Worm (Caenorhabditis elegans) whole organism, mixed stage, embryonic: ENCODE results near the gene T05B9.2.

Experiments
- M03D4.4 ChIP-seq: sonication (generic microtip); optimal IDR thresholded peaks from 2 replicates; lab custom pipeline; 2017; ENCODE audit warnings: mild to moderate bottlenecking, missing genetic modification characterization, missing compliant biosample characterization
- bed-3 ChIP-seq: fragments of 200-800 bp; sonication (Bioruptor generic); optimal IDR thresholded peaks from 3 replicates; lab custom pipeline; 2018; ENCODE audit warnings: mild to moderate bottlenecking, missing genetic modification characterization, moderate library complexity, missing compliant biosample characterization
- blmp-1 ChIP-seq: fragments of 150-350 bp; optimal IDR thresholded peaks from 2 replicates; lab custom pipeline; 2014; ENCODE audit warnings: missing biosample characterization, missing genetic modification characterization
- ceh-39 ChIP-seq: fragments of 150-350 bp; optimal IDR thresholded peaks from 2 replicates; lab custom pipeline; 2014; ENCODE audit warnings: missing biosample characterization, missing genetic modification characterization
- ceh-43 ChIP-seq: fragments of 200-800 bp; sonication (Bioruptor generic); optimal IDR thresholded peaks from 2 replicates; lab custom pipeline; 2018; ENCODE audit warnings: mild to moderate bottlenecking, missing genetic modification characterization, moderate library complexity, missing compliant biosample characterization
- ceh-83 ChIP-seq: fragments of 200-800 bp; sonication (Bioruptor generic); optimal IDR thresholded peaks from 2 replicates; lab custom pipeline; 2018; ENCODE audit warnings: mild to moderate bottlenecking, missing genetic modification characterization, missing compliant biosample characterization
- ces-1 ChIP-seq: fragments of 150-350 bp; optimal IDR thresholded peaks from 2 replicates; lab custom pipeline; 2014; ENCODE audit warnings: missing biosample characterization, missing genetic modification reagents, missing genetic modification characterization
- drap-1 ChIP-seq: fragments of 200-800 bp; sonication (Bioruptor generic); optimal IDR thresholded peaks from 3 replicates; lab custom pipeline; 2018; ENCODE audit warnings: mild to moderate bottlenecking, missing genetic modification characterization, missing compliant biosample characterization
- elt-1 ChIP-seq: sonication (generic microtip); optimal IDR thresholded peaks from 2 replicates; lab custom pipeline; 2017; ENCODE audit warnings: missing genetic modification characterization, mild to moderate bottlenecking, missing compliant biosample characterization, antibody characterized with exemption, moderate library complexity, borderline replicate concordance; ENCODE audit not compliant: insufficient read depth
- flh-1 ChIP-seq: fragments of 200-800 bp; sonication (Bioruptor generic); optimal IDR thresholded peaks from 2 replicates; lab custom pipeline; 2018; ENCODE audit warnings: mild to moderate bottlenecking, missing genetic modification characterization, moderate library complexity, missing compliant biosample characterization
- ham-2 ChIP-seq: fragments of 200-800 bp; sonication (Bioruptor generic); optimal IDR thresholded peaks from 2 replicates; lab custom pipeline; 2018; ENCODE audit warnings: mild to moderate bottlenecking, missing genetic modification characterization, missing compliant biosample characterization
- hlh-1 ChIP-seq: fragments of 150-350 bp; optimal IDR thresholded peaks from 2 replicates; lab custom pipeline; 2014; ENCODE audit warnings: missing biosample characterization, missing genetic modification reagents, missing genetic modification characterization
- lin-13 ChIP-seq: fragments of 150-350 bp; optimal IDR thresholded peaks from 2 replicates; lab custom pipeline; 2014; ENCODE audit warnings: missing biosample characterization, missing genetic modification characterization
- lsy-2 ChIP-seq: fragments of 150-350 bp; optimal IDR thresholded peaks from 2 replicates; lab custom pipeline; 2014; ENCODE audit warnings: missing biosample characterization, missing genetic modification characterization
- mab-5 ChIP-seq: fragments of 150-350 bp; optimal IDR thresholded peaks from 2 replicates; lab custom pipeline; 2014; ENCODE audit warnings: missing biosample characterization, missing genetic modification characterization
- mep-1 ChIP-seq: fragments of 150-350 bp; optimal IDR thresholded peaks from 2 replicates; lab custom pipeline; 2017; ENCODE audit warnings: missing biosample characterization, missing genetic modification reagents, missing genetic modification characterization, inconsistent platforms
- mls-2 ChIP-seq: sonication (generic microtip); optimal IDR thresholded peaks from 2 replicates; lab custom pipeline; 2016; ENCODE audit warnings: mild to moderate bottlenecking, missing genetic modification characterization, moderate library complexity, missing compliant biosample characterization
- nhr-12 ChIP-seq: fragments of 150-350 bp; optimal IDR thresholded peaks from 2 replicates; lab custom pipeline; 2014; ENCODE audit warnings: missing biosample characterization, missing genetic modification characterization
- nhr-28 ChIP-seq: fragments of 150-350 bp; optimal IDR thresholded peaks from 2 replicates; lab custom pipeline; 2014; ENCODE audit warnings: missing biosample characterization, missing genetic modification characterization
- nhr-76 ChIP-seq: sonication (generic microtip); optimal IDR thresholded peaks from 2 replicates; lab custom pipeline; 2017; ENCODE audit warnings: missing biosample characterization, missing genetic modification characterization
- pha-4 ChIP-seq: fragments of 150-350 bp; optimal IDR thresholded peaks from 2 replicates; lab custom pipeline; 2018; ENCODE audit warnings: missing biosample characterization, missing genetic modification reagents, missing genetic modification characterization
- sem-2 ChIP-seq: fragments of 200-800 bp; sonication (Bioruptor generic); optimal IDR thresholded peaks from 2 replicates; lab custom pipeline; 2018; ENCODE audit warnings: mild to moderate bottlenecking, missing genetic modification characterization, missing compliant biosample characterization
- snpc-4 ChIP-seq: fragments of 150-350 bp; optimal IDR thresholded peaks from 2 replicates; lab custom pipeline; 2014; ENCODE audit warnings: missing biosample characterization, missing genetic modification characterization
- sptf-1 ChIP-seq: sonication (generic microtip); optimal IDR thresholded peaks from 2 replicates; lab custom pipeline; 2017; ENCODE audit warnings: mild to moderate bottlenecking, missing genetic modification characterization, moderate library complexity, missing compliant biosample characterization
- unc-120 ChIP-seq: sonication (generic microtip); optimal IDR thresholded peaks from 2 replicates; lab custom pipeline; 2017; ENCODE audit warnings: missing genetic modification characterization, missing compliant biosample characterization; ENCODE audit not compliant: poor library complexity, severe bottlenecking
- unc-39 ChIP-seq: fragments of 150-350 bp; optimal IDR thresholded peaks from 2 replicates; lab custom pipeline; 2014; ENCODE audit warnings: missing biosample characterization, missing genetic modification characterization
- unc-62 ChIP-seq: fragments of 150-350 bp; optimal IDR thresholded peaks from 2 replicates; lab custom pipeline; 2014; ENCODE audit warnings: missing biosample characterization, missing genetic modification reagents, missing genetic modification characterization
- ztf-11 ChIP-seq: fragments of 150-350 bp; optimal IDR thresholded peaks from 2 replicates; lab custom pipeline; 2014; ENCODE audit warnings: missing biosample characterization, missing genetic modification characterization

The T05B9.2 gene

ce11 chrII:11255536-11255935 lies at the start of gene T05B9.2:
Gene T05B9.2, plus strand, starts transcription at chrII:11255836.
- TF ChIP-seq bed-3 (GFP tag; lab: Kevin White, UChicago) (no peak), snpc-4 (tag; lab: Kevin White, UChicago) (no peak), ces-1 (GFP tag; lab: Kevin White, UChicago) (no peak), ham-2 (GFP tag; lab: Kevin White, UChicago) (no peak), flh-1 (GFP tag; lab: Kevin White, UChicago) (no peak), sem-2 (GFP tag; lab: Kevin White, UChicago) (no peak), mep-1 (no peak), drap-1 (GFP tag; lab: Kevin White, UChicago) (no peak), lin-13 (no peak), nhr-28 (no peak)

ce11 chrII:11221771-11222355 lies 33.8 kb upstream of the T05B9.2 start, which contains the start of gene plpr-1:
Gene plpr-1, plus strand, starts transcription at chrII:11222305.
- no peak for TF ChIP-seq flh-1 (GFP tag; lab: Kevin White, UChicago)
- TF ChIP-seq pha-4 (tag; lab: Kevin White, UChicago) = peak; percentile 67

- TF ChIP-seq sptf-1 (peak; percentile 25), nhr-28 (no peak), drap-1 (GFP tag; lab: Kevin White, UChicago) (peak; percentile 12), ces-1 (GFP tag; lab: Kevin White, UChicago) (peak; percentile 43), ceh-83 (GFP tag; lab: Kevin White, UChicago) (no peak), hlh-1 (no peak), lsy-2 (peak; percentile 7), ceh-39 (peak; percentile 15), mep-1 (peak; percentile 10), unc-120 (tag; lab: Kevin White, UChicago) (peak; percentile 1)
Measured at ce11 chrII:11224045-11224481, 31.6 kb upstream of the T05B9.2 start.

ce11 chrII:11226379-11226778 lies 29.3 kb upstream of the T05B9.2 start, which contains the start of gene T06D8.2:
Gene T06D8.2, plus strand, starts transcription at chrII:11226679.
- no peak for TF ChIP-seq nhr-12 (tag; lab: Kevin White, UChicago)
- no peak for TF ChIP-seq elt-1 (tag; lab: Kevin White, UChicago)
- TF ChIP-seq bed-3 (GFP tag; lab: Kevin White, UChicago) = no peak
- TF ChIP-seq flh-1 (GFP tag; lab: Kevin White, UChicago) = no peak
- TF ChIP-seq M03D4.4 (tag; lab: Kevin White, UChicago) = no peak
- TF ChIP-seq ham-2 (GFP tag; lab: Kevin White, UChicago) = no peak
- TF ChIP-seq nhr-76 (tag; lab: Kevin White, UChicago) = no peak
- no peak for TF ChIP-seq ztf-11 (tag; lab: Kevin White, UChicago)
- no peak for TF ChIP-seq drap-1 (GFP tag; lab: Kevin White, UChicago)
- no peak for TF ChIP-seq lsy-2
- no peak for TF ChIP-seq sem-2 (GFP tag; lab: Kevin White, UChicago)
- TF ChIP-seq sptf-1 = no peak
- no peak for TF ChIP-seq mls-2 (tag; lab: Kevin White, UChicago)
- TF ChIP-seq ceh-39 = no peak
- TF ChIP-seq unc-62 (GFP tag; lab: Kevin White, UChicago) = no peak
- TF ChIP-seq blmp-1 (tag; lab: Kevin White, UChicago) = no peak
- no peak for TF ChIP-seq nhr-28
- TF ChIP-seq snpc-4 (tag; lab: Kevin White, UChicago) = no peak

- TF ChIP-seq hlh-1 (peak; percentile 98), drap-1 (GFP tag; lab: Kevin White, UChicago) (no peak)
Measured at ce11 chrII:11234751-11235150, 20.9 kb upstream of the T05B9.2 start, which contains the start of gene cox-15. Gene cox-15, minus strand, starts transcription at chrII:11234952.

ce11 chrII:11236274-11236673 lies 19.4 kb upstream of the T05B9.2 start, which contains the start of gene cchl-1:
Gene cchl-1, minus strand, starts transcription at chrII:11236387.
- TF ChIP-seq ham-2 (GFP tag; lab: Kevin White, UChicago) (no peak), unc-120 (tag; lab: Kevin White, UChicago) (peak; percentile 11), flh-1 (GFP tag; lab: Kevin White, UChicago) (no peak)

ce11 chrII:11237099-11237498 lies 18.5 kb upstream of the T05B9.2 start, which contains the start of gene fndc-1:
Gene fndc-1, minus strand, starts transcription at chrII:11237325.
- TF ChIP-seq ceh-43 (GFP tag; lab: Kevin White, UChicago) = no peak
- TF ChIP-seq lin-13 = no peak
- TF ChIP-seq mls-2 (tag; lab: Kevin White, UChicago) = no peak
- no peak for TF ChIP-seq mab-5 (tag; lab: Kevin White, UChicago)
- no peak for TF ChIP-seq unc-39
